Worm (Caenorhabditis elegans): ENCODE data around the gene Y43F8B.18.
A peak's percentile ranks its signal among the peaks of the same experiment; 100 is the strongest.

Y43F8B.18 gene

DNA sequence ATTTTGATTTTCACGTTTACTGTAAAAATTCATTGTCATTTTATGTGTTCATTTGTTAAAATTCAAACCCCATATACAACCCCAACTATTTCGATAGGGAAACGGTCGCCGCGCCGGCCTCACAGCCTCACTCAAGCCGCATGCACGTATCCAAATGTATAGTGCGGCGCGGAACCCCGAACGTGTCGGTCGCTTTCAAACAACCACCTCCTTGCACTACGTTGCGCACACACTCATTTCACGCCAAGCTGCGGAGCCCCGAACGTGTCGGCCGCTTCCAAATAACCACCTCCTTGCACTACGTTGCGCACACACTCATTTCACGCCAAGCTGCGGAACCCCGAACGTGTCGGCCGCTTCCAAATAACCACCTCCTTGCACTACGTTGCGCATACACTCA lies 19.0 kb upstream of the Y43F8B.18 start:
- TF ChIP-seq snpc-4 (tag; optimal IDR thresholded peaks at IDR 0.05): peak; percentile 48

DNA sequence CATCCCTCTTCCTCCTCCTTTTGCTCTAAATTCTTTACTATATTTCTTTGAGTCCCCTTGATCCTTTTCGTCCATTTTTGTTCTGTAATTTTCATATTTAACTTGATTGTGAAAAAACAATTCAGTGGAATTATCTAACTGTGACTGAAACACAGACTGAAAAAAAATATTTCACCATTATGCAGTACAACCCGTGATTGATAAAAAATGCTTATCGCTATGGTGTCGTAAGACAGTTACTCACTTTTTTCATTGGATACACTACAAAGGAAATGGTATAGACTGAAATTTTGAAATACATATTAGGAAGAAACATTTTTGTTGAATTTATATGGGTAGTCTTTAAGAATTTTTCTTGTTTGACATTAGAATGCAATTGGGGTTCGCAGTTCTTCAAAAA lies 18.2 kb upstream of the Y43F8B.18 start, which contains the start of gene Y43F8B.23:
Gene Y43F8B.23, minus strand, starts transcription at position 75 of the 400 bp plus-strand sequence.
- TF ChIP-seq snu-23 (GFP tag; optimal IDR thresholded peaks at IDR 0.05) (no peak), elt-2 (tag; optimal IDR thresholded peaks at IDR 0.05) (peak; percentile 48), lin-35 (GFP tag; optimal IDR thresholded peaks at IDR 0.05) (peak in 1 of 2 experiments; percentile 7)

DNA sequence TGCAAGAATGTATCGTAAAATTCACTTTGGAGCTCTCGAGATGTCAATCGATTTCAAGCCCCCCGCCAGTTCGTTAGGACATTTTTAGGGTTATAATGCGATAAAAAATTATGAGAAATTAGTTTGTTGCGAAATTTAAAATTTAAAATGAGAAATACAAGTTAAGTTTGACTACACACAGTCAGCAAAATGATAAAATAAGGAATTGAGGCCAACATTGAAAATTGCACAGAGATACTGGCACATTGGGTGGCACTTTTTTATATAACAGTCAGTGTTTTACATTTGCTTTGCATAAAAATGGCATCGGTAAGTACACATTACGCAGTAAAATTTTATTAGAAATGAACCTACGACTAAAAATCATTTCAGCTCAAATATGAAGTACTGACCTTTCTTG lies 17.7 kb upstream of the Y43F8B.18 start, which contains the start of gene Y43F8B.12:
Gene Y43F8B.12, plus strand, starts transcription at position 301 of the 400 bp plus-strand sequence.
- TF ChIP-seq fkh-8 (tag; optimal IDR thresholded peaks at IDR 0.05) (no peak), fos-1 (tag; optimal IDR thresholded peaks at IDR 0.05) (no peak), nhr-237 (tag; optimal IDR thresholded peaks at IDR 0.05) (no peak), ces-1 (GFP tag; optimal IDR thresholded peaks at IDR 0.05) (no peak), xbp-1 (tag; optimal IDR thresholded peaks at IDR 0.05) (no peak), zip-4 (GFP tag; optimal IDR thresholded peaks at IDR 0.05) (no peak), ceh-82 (tag; optimal IDR thresholded peaks at IDR 0.05) (no peak), lir-3 (tag; optimal IDR thresholded peaks at IDR 0.05; ENCODE audit: poor library complexity) (no peak), lin-39 (tag; optimal IDR thresholded peaks at IDR 0.05) (no peak), C04F5.9 (tag; optimal IDR thresholded peaks at IDR 0.05) (no peak), lin-13 (GFP tag; optimal IDR thresholded peaks at IDR 0.05) (no peak), rnt-1 (tag; optimal IDR thresholded peaks at IDR 0.05) (no peak), nhr-85 (tag) (no peak), pqm-1 (tag; optimal IDR thresholded peaks at IDR 0.05) (no peak), egl-13 (tag; optimal IDR thresholded peaks at IDR 0.05) (no peak), ama-1 (optimal IDR thresholded peaks at IDR 0.05) (no peak), nhr-90 (tag; optimal IDR thresholded peaks at IDR 0.05; ENCODE audit: poor library complexity) (no peak), mab-9 (GFP tag; IDR thresholded peaks at IDR 0.05) (no peak), hpl-2 (GFP tag; optimal IDR thresholded peaks at IDR 0.05) (no peak)

DNA sequence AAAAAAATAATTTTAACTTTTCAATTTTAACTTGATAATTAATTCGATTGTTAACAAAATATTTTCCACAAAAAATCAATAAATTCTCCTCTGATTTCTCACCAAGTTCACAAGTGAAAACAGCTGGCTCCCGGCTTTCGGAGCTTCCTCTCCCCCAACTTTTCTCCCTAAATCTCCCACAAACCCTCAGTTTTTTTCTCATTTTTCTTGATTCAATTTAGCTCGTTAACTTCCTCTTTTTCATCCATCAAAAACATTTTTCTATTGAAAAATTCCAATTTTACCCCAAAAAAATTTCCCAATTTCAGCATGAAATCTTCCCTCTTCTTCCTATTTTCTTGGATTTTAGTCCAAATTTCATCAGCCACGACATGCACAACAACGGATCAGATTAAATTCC lies 15.4 kb upstream of the Y43F8B.18 start, which contains the start of gene Y43F8B.11:
Gene Y43F8B.11, plus strand, starts transcription at position 301 of the 400 bp plus-strand sequence.
- peak; percentile 38 for TF ChIP-seq nhr-85 (tag)
- TF ChIP-seq pag-3 (tag; optimal IDR thresholded peaks at IDR 0.05; ENCODE audit: borderline replicate concordance, insufficient read depth): no peak
- TF ChIP-seq dsc-1 (tag; optimal IDR thresholded peaks at IDR 0.05): peak; percentile 48
- no peak for TF ChIP-seq C34B4.2 (tag; optimal IDR thresholded peaks at IDR 0.05)
- no peak for TF ChIP-seq unc-130 (tag; optimal IDR thresholded peaks at IDR 0.05)
- no peak for TF ChIP-seq hpl-2 (GFP tag; optimal IDR thresholded peaks at IDR 0.05)

DNA sequence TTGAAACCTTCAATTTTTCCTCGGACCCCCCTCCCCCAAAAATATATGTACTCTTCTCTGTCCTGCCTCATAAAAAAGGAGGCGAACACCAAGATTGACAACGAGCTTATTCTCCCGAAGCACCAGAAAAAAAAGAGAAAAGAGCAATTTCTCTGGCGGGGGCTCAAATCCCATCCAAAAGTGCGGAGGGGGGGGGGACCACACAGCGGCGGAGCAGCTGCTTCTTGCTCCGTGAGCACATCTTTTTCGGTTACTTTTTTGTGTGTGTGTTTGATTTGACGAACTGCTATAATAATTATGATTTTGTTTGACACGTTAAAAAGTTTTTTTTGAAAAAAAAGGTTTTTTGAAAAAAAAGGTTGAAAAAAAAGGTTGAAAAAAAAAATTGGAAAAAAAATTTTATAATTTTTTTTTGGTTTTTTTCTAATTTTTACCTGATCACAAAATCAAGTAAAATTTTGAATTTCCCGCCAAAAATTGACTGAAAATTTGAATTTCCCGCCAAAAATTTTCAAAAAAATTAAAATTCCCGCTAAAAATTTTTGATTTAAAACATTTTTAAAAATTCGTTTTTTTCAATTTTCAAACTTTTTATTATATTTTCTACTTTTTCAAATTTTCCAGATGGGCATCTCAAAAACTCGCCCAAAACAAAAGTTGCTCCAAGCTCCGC lies 11.8 kb upstream of the Y43F8B.18 start, which contains the start of gene Y43F8B.10:
Gene Y43F8B.10, plus strand, starts transcription at position 623 of the 673 bp plus-strand sequence.
- no peak for TF ChIP-seq lir-3 (tag; optimal IDR thresholded peaks at IDR 0.05; ENCODE audit: poor library complexity)
- no peak for TF ChIP-seq efl-1 (optimal IDR thresholded peaks at IDR 0.05)
- TF ChIP-seq efl-1 (GFP tag; optimal IDR thresholded peaks at IDR 0.05 in 1 of 2): peak in 1 of 2 experiments; percentile 44

DNA sequence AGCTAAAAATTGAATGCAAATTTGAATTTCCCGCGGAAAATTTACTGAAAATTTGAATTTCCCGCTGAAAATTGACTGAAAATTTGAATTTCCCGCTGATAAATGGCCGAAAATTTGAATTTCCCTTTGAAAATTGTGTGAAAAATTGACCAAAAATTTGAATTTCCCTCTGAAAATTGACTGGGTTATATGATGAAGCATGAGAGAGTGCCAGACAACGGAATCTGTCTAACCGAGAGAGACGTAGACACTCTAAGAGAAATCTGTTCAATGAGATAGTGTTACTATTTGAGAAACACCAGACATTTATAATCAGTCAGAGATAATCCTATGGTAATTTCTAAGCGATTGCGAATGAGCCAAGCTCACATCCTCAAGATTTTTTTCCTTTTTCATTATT lies 8.5 kb upstream of the Y43F8B.18 start:
- TF ChIP-seq irx-1 (tag; optimal IDR thresholded peaks at IDR 0.05) (no peak), lin-15B (tag; optimal IDR thresholded peaks at IDR 0.05) (no peak), lin-35 (GFP tag; optimal IDR thresholded peaks at IDR 0.05) (no peak), tbx-2 (tag; optimal IDR thresholded peaks at IDR 0.05) (no peak), nhr-19 (GFP tag; conservative IDR thresholded peaks at IDR 0.05) (no peak), dpl-1 (GFP tag; optimal IDR thresholded peaks at IDR 0.05) (peak in 2 of 3 experiments; percentile 5 to 24), rnt-1 (tag; optimal IDR thresholded peaks at IDR 0.05) (no peak), nhr-71 (tag; optimal IDR thresholded peaks at IDR 0.05) (no peak), F16B12.6 (tag; optimal IDR thresholded peaks at IDR 0.05) (no peak), efl-1 (optimal IDR thresholded peaks at IDR 0.05) (peak; percentile 25 to 39), efl-1 (GFP tag; optimal IDR thresholded peaks at IDR 0.05 in 1 of 2) (peak; percentile 51 to 85)

Measured in whole organism, L1 larva.